Fruit fly (Drosophila melanogaster) S2 (cell line): ENCODE data around the gene Rfk.

Experiments used
- CG8478 ChIP-seq: fragments of >200 bp; optimal IDR thresholded peaks from 2 replicates; lab custom pipeline; 2018
- CTCF ChIP-seq, 2 experiments: fragments of >200 bp; optimal IDR thresholded peaks; 2 replicates each; lab custom pipeline; 2018

DNA sequence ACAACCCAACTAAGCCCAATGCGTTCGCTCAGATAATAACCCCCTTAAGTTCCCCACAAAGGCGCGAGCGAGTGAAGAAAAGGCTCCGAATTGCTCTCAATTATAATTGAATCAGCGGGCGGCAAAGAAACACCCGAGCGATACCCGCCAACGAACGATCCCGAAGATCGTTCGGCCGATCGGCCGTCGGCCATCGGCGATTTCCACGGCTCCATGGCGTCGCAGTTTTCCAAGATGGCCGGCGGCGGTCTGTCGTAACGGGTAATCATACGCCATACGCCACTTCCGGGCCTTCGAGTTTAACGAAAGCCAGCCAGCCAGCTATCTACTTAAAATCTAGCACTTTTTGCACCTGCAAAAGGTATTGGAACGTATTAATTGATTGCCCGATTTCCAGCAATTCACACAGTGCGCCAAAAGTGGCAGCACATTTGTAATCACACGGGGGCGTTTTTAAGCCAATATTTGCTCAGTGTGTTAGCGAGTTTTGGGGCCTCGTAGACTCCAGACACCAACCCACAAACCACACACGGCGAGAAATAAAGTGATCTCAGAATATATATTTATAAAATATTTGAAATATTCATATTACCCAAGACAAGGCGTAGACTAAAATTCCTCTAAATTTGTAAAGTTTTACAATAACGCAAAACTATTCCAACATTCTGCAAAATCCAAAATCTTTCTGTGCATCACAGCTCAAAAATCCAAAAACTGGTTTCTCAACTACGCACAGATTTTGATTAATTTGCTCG lies 20.7 kb downstream of the Rfk start:
- no peak for TF ChIP-seq CTCF (optimal IDR thresholded peaks at IDR 0.05; lab: Kevin White, UChicago)
- TF ChIP-seq CG8478 (lab: Kevin White, UChicago), result no peak
